Worm (Caenorhabditis elegans): ENCODE measurements around the gene Y53G8AL.1.

DNA sequence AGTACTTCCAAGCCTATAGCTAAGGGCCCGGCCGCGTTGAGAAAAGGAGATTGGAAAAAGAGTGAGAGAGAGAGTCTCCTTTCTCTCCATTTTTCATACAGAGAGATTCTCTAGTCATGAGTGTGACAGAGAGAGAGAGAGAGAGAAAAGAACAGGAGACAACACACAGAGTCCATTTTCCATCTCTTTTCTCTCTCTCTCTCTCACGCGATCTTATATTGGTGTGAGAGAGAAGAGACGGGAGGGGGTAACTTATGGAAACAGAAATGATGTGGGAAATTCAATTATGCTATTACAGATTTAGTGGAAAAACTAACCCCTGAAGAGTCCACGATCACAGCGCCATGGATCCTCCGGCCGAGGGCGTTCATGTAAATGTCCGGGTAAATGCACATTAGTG, 40.2 kb downstream of the Y53G8AL.1 start:
- no peak for TF ChIP-seq unc-86 (tag; optimal IDR thresholded peaks at IDR 0.05)
- TF ChIP-seq ceh-34 (tag; optimal IDR thresholded peaks at IDR 0.05) = peak; percentile 10
- TF ChIP-seq ceh-9 (tag; optimal IDR thresholded peaks at IDR 0.05) = no peak
- TF ChIP-seq madf-2 (tag; optimal IDR thresholded peaks at IDR 0.05) = no peak
- TF ChIP-seq sdc-2 (tag; optimal IDR thresholded peaks at IDR 0.05) = no peak

Data from whole organism, late embryonic.